Worm (Caenorhabditis elegans): ENCODE results near the gene tkr-2.

tkr-2 gene

DNA sequence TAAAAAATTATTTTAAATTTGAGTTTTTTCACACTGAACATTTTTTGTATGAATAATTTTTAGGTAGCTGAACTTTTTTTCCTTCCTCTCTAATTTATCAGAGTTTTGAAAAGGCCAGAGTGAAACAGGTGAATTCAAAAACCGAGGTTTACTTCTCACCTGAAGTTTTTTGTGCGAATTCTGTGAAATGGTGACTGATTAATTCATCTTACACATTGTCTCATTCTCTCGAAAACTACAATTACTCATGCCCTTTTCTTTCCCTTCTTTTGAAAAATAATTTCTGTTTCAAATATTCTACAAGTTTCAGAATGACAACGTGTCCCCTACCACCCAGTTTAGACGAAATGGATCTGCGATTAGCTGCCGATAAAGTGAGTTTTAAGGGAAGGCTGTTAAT lies at the start of gene tkr-2:
Gene tkr-2, plus strand, starts transcription at position 301 of the 400 bp plus-strand sequence.
- TF ChIP-seq nfya-1 (tag; optimal IDR thresholded peaks at IDR 0.05; ENCODE audit: insufficient read depth) (no peak), pqm-1 (tag; optimal IDR thresholded peaks at IDR 0.05) (no peak), lin-39 (tag; optimal IDR thresholded peaks at IDR 0.05) (no peak), skn-1 (tag; optimal IDR thresholded peaks at IDR 0.05) (no peak), eor-1 (tag; optimal IDR thresholded peaks at IDR 0.05) (no peak), pha-4 (tag; optimal IDR thresholded peaks at IDR 0.05) (no peak)

DNA sequence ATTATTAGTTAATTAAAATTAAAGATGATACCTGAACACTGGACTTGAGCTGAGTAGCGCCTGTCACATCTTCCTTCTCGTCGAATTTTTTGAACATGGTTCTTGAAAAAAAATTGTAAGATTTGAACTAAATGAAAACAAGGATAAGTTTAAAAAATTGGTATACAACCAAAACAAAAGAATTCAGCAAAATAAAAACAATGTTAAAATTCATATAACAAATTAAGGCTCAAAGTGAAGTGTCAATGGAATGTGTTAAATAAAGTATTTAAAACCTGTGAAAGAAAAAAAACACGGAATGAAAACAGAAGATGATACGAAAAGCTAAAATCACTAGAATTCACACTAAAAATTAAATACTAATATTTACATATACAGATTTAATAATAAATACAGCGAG lies 46.6 kb upstream of the tkr-2 start, which contains the start of gene C11D2.7:
Gene C11D2.7, minus strand, starts transcription at position 101 of the 400 bp plus-strand sequence.
- TF ChIP-seq egl-27 (tag; optimal IDR thresholded peaks at IDR 0.05) (no peak), snpc-4 (tag; optimal IDR thresholded peaks at IDR 0.05) (no peak), jun-1 (tag; optimal IDR thresholded peaks at IDR 0.05) (no peak), lsy-12 (tag; optimal IDR thresholded peaks at IDR 0.05) (no peak), nhr-67 (tag; optimal IDR thresholded peaks at IDR 0.05) (no peak), elt-3 (tag; optimal IDR thresholded peaks at IDR 0.05) (no peak), egl-5 (tag; optimal IDR thresholded peaks at IDR 0.05) (no peak), ZK546.5 (tag; optimal IDR thresholded peaks at IDR 0.05) (no peak), hmg-11 (tag; optimal IDR thresholded peaks at IDR 0.05) (no peak), nhr-77 (tag; optimal IDR thresholded peaks at IDR 0.05) (no peak), pha-4 (tag; optimal IDR thresholded peaks at IDR 0.05) (no peak), nhr-237 (tag; optimal IDR thresholded peaks at IDR 0.05) (no peak), sea-2 (GFP tag; optimal IDR thresholded peaks at IDR 0.05) (no peak), unc-39 (tag; optimal IDR thresholded peaks at IDR 0.05) (no peak), ama-1 (optimal IDR thresholded peaks at IDR 0.05) (no peak), nhr-12 (tag; optimal IDR thresholded peaks at IDR 0.05) (no peak), lin-39 (tag; optimal IDR thresholded peaks at IDR 0.05) (no peak)

DNA sequence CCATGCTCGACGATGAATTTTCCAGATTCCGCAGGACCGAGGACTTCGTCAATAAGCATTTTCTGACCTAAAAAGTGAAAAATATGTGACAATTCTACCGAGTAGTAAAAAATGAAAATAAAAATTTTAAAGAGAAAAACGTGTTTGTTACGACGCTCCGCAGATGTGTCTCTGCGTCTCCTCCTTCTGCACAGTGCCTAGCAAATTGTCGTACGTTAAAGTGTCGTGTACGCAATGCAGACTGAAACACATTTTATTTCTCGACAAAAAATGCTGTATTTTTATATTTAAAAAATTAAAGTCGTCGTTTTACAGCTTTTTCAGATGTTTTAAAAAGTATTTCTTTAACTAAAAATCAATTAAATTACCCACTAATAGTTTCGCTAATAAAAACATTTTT lies 45.0 kb upstream of the tkr-2 start, which contains the start of gene C11D2.4:
Gene C11D2.4, minus strand, starts transcription at position 128 of the 400 bp plus-strand sequence.
- no peak for TF ChIP-seq pqm-1 (tag; optimal IDR thresholded peaks at IDR 0.05)
- TF ChIP-seq skn-1 (tag; optimal IDR thresholded peaks at IDR 0.05), result peak; percentile 49
- TF ChIP-seq nhr-76 (tag; optimal IDR thresholded peaks at IDR 0.05), result no peak
- TF ChIP-seq nhr-11 (tag; optimal IDR thresholded peaks at IDR 0.05), result no peak
- no peak for TF ChIP-seq ceh-28 (tag; optimal IDR thresholded peaks at IDR 0.05)
- peak; percentile 54 for TF ChIP-seq nfya-1 (tag; optimal IDR thresholded peaks at IDR 0.05; ENCODE audit: insufficient read depth)
- TF ChIP-seq nhr-23 (tag; optimal IDR thresholded peaks at IDR 0.05), result no peak
- TF ChIP-seq elt-1 (tag; optimal IDR thresholded peaks at IDR 0.05), result no peak
- no peak for TF ChIP-seq eor-1 (tag; optimal IDR thresholded peaks at IDR 0.05)
- peak; percentile 6 for TF ChIP-seq egl-5 (tag; optimal IDR thresholded peaks at IDR 0.05)
- TF ChIP-seq nhr-25 (tag; optimal IDR thresholded peaks at IDR 0.05), result no peak
- no peak for TF ChIP-seq lsy-12 (tag; optimal IDR thresholded peaks at IDR 0.05)
- no peak for TF ChIP-seq jun-1 (tag; optimal IDR thresholded peaks at IDR 0.05)
- TF ChIP-seq lin-15B (tag; optimal IDR thresholded peaks at IDR 0.05), result peak; percentile 22
- TF ChIP-seq zag-1 (tag; optimal IDR thresholded peaks at IDR 0.05), result no peak
- peak; percentile 53 for TF ChIP-seq pha-4 (tag; optimal IDR thresholded peaks at IDR 0.05)
- no peak for TF ChIP-seq mdl-1 (tag; optimal IDR thresholded peaks at IDR 0.05)
- TF ChIP-seq snpc-4 (tag; optimal IDR thresholded peaks at IDR 0.05), result peak; percentile 48
- TF ChIP-seq ceh-82 (tag; optimal IDR thresholded peaks at IDR 0.05), result no peak
- TF ChIP-seq hmg-11 (tag; optimal IDR thresholded peaks at IDR 0.05), result peak; percentile 46
- no peak for TF ChIP-seq fkh-10 (GFP tag; optimal IDR thresholded peaks at IDR 0.05)
- peak; percentile 13 for TF ChIP-seq R02D3.7 (tag; optimal IDR thresholded peaks at IDR 0.05)
- TF ChIP-seq sea-2 (GFP tag; optimal IDR thresholded peaks at IDR 0.05), result no peak
- no peak for TF ChIP-seq lin-39 (tag; optimal IDR thresholded peaks at IDR 0.05)

DNA sequence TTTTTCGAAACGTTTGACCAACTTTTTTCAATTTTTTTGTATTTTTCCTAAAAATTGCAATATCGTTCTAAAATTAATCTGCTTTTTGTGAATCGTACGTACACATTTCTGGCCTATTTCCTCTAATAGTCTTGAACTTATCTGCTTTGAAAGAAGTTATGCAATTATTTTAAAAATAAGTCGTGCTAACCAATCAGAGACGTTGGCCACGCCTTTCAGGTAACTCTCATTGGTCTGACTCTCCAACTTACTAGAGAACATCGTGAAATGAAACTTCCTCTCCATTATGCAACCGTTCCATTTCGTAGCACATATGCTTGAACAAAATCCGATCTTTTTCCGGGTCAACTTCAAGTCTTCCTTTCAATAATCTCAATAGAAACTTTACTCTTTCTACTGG lies 42.3 kb upstream of the tkr-2 start:
- TF ChIP-seq tbx-2 (tag; optimal IDR thresholded peaks at IDR 0.05), result no peak
- TF ChIP-seq nhr-11 (tag; optimal IDR thresholded peaks at IDR 0.05), result no peak
- TF ChIP-seq nfya-1 (tag; optimal IDR thresholded peaks at IDR 0.05; ENCODE audit: insufficient read depth), result peak; percentile 65

DNA sequence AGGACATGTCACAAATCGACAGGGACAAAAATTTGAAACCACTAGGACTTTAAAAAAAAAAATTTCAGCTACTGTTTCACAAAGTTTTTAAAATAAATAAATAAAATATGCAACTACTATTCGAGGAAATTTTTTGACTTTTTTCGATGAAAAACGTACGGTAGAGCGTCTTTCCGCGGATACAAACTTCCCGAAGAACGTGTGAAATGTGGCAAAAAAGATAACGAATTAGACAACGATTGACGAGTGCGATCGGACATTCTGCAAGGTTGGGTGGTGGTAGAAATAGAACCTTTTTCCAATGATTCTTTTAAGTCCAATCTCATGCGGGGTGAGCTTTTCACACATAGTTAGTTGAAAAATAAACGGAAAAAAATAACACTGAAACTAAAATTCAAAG lies 36.1 kb upstream of the tkr-2 start:
- no peak for TF ChIP-seq snpc-4 (tag; optimal IDR thresholded peaks at IDR 0.05)
- no peak for TF ChIP-seq nhr-12 (tag; optimal IDR thresholded peaks at IDR 0.05)
- TF ChIP-seq elt-2 (tag; optimal IDR thresholded peaks at IDR 0.05), result no peak
- no peak for TF ChIP-seq nhr-237 (tag; optimal IDR thresholded peaks at IDR 0.05)
- no peak for TF ChIP-seq unc-39 (tag; optimal IDR thresholded peaks at IDR 0.05)
